7 worm cellular contexts compared by ENCODE assay signal in the genomic region with DNA sequence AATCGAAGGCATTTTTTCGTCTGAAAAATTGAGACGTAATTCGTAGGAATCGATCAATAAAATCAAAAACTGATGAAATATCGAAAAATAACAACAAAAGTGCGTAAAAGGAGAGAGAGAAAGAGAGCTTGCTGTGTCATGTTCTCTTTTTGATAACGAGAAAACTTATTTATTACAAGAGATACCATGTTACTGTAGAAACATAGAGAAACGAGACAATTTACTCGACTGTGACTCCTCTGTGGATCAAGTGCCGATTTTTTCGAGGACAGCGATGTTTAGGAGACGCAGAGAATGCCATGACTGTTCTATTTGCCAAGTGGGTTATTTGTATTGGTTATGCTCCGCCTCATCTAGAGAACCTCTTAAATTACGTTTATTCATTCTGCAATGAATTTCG.
TF ChIP-seq lines count a peak whose summit lies in the region.

A gene (minus strand): TSS at position 23 of the 400 bp plus-strand sequence.

TF ChIP-seq in whole organism, L1 larva, 84 proteins besides CTCF, POLR2A, EP300 and RAD21 (continues in another document):
- TF ChIP-seq hlh-17 (GFP tag; optimal IDR thresholded peaks at IDR 0.05; lab: Kevin White, UChicago; ENCODE audit: borderline replicate concordance) (no peak), aly-2 (tag; optimal IDR thresholded peaks at IDR 0.05; lab: Kevin White, UChicago) (no peak), mep-1 (tag; optimal IDR thresholded peaks at IDR 0.05; lab: Kevin White, UChicago) (peak; percentile 47), nhr-84 (tag; optimal IDR thresholded peaks at IDR 0.05; lab: Kevin White, UChicago) (no peak), skn-1 (tag; optimal IDR thresholded peaks at IDR 0.05; lab: Kevin White, UChicago) (no peak), fkh-10 (GFP tag; optimal IDR thresholded peaks at IDR 0.05; lab: Kevin White, UChicago) (no peak), blmp-1 (tag; optimal IDR thresholded peaks at IDR 0.05; lab: Kevin White, UChicago) (peak; percentile 22), lin-13 (GFP tag; optimal IDR thresholded peaks at IDR 0.05; lab: Kevin White, UChicago) (no peak), nhr-11 (tag; optimal IDR thresholded peaks at IDR 0.05; lab: Kevin White, UChicago) (no peak), nhr-47 (tag; optimal IDR thresholded peaks at IDR 0.05; lab: Kevin White, UChicago) (no peak), ceh-88 (GFP tag; IDR thresholded peaks at IDR 0.05; lab: Robert Waterston, UW) (no peak), pag-3 (tag; optimal IDR thresholded peaks at IDR 0.05; lab: Kevin White, UChicago; ENCODE audit: borderline replicate concordance, insufficient read depth) (no peak)

TF ChIP-seq in whole organism, L2 larva, 48 proteins besides CTCF, POLR2A, EP300 and RAD21 (continues in another document):
- TF ChIP-seq lin-11 (tag; optimal IDR thresholded peaks at IDR 0.05; lab: Kevin White, UChicago) (no peak), sma-9 (GFP tag; optimal IDR thresholded peaks at IDR 0.05; lab: Kevin White, UChicago) (peak; percentile 63), sma-9 (tag; optimal IDR thresholded peaks at IDR 0.05; lab: Kevin White, UChicago) (no peak), fos-1 (tag; optimal IDR thresholded peaks at IDR 0.05; lab: Kevin White, UChicago) (peak; percentile 95), lsy-2 (tag; optimal IDR thresholded peaks at IDR 0.05; lab: Kevin White, UChicago) (peak in 1 of 2 experiments; percentile 31), gmeb-1 (tag; optimal IDR thresholded peaks at IDR 0.05; lab: Kevin White, UChicago) (peak; percentile 36), elt-1 (tag; optimal IDR thresholded peaks at IDR 0.05; lab: Kevin White, UChicago) (no peak), C34F6.9 (tag; optimal IDR thresholded peaks at IDR 0.05; lab: Kevin White, UChicago) (peak; percentile 24), blmp-1 (tag; optimal IDR thresholded peaks at IDR 0.05; lab: Kevin White, UChicago; ENCODE audit: insufficient read depth) (no peak), sma-3 (GFP tag; optimal IDR thresholded peaks at IDR 0.05; lab: Kevin White, UChicago) (peak; percentile 3), ceh-82 (tag; optimal IDR thresholded peaks at IDR 0.05; lab: Kevin White, UChicago) (no peak), nhr-237 (tag; optimal IDR thresholded peaks at IDR 0.05; lab: Kevin White, UChicago) (no peak)

TF ChIP-seq in whole organism, L3 larva, 47 proteins besides CTCF, POLR2A, EP300 and RAD21:
- TF ChIP-seq pha-4 (tag; optimal IDR thresholded peaks at IDR 0.05; lab: Kevin White, UChicago) (peak; percentile 94), nfya-1 (tag; optimal IDR thresholded peaks at IDR 0.05; lab: Kevin White, UChicago; ENCODE audit: insufficient read depth) (peak; percentile 25), egl-27 (tag; optimal IDR thresholded peaks at IDR 0.05; lab: Kevin White, UChicago) (peak; percentile 55), eor-1 (tag; optimal IDR thresholded peaks at IDR 0.05; lab: Kevin White, UChicago) (no peak), pqm-1 (tag; optimal IDR thresholded peaks at IDR 0.05; lab: Kevin White, UChicago) (peak; percentile 55), nhr-23 (tag; optimal IDR thresholded peaks at IDR 0.05; lab: Kevin White, UChicago) (peak; percentile 36), R02D3.7 (tag; optimal IDR thresholded peaks at IDR 0.05; lab: Kevin White, UChicago) (no peak), elt-2 (tag; optimal IDR thresholded peaks at IDR 0.05; lab: Kevin White, UChicago) (peak; percentile 73), jun-1 (tag; optimal IDR thresholded peaks at IDR 0.05; lab: Kevin White, UChicago) (peak; percentile 21), nhr-11 (tag; optimal IDR thresholded peaks at IDR 0.05; lab: Kevin White, UChicago) (no peak), ceh-28 (tag; optimal IDR thresholded peaks at IDR 0.05; lab: Kevin White, UChicago) (peak; percentile 59), nhr-43 (tag; optimal IDR thresholded peaks at IDR 0.05; lab: Kevin White, UChicago; ENCODE audit: poor library complexity, severe bottlenecking) (peak; percentile 47)

TF ChIP-seq in whole organism, L4 larva, 104 proteins besides CTCF, POLR2A, EP300 and RAD21 (continues in another document):
- TF ChIP-seq egl-43 (GFP tag; IDR thresholded peaks at IDR 0.05; lab: Robert Waterston, UW) (no peak), mes-2 (tag; optimal IDR thresholded peaks at IDR 0.05; lab: Kevin White, UChicago; ENCODE audit: poor library complexity, severe bottlenecking) (peak; percentile 52), hif-1 (tag; optimal IDR thresholded peaks at IDR 0.05; lab: Kevin White, UChicago) (no peak), zfp-2 (tag; optimal IDR thresholded peaks at IDR 0.05; lab: Kevin White, UChicago) (no peak), daf-8 (GFP tag; IDR thresholded peaks at IDR 0.05; lab: Robert Waterston, UW) (no peak), gei-8 (GFP tag; optimal IDR thresholded peaks at IDR 0.05; lab: Kevin White, UChicago) (no peak), F44E2.7 (GFP tag; IDR thresholded peaks at IDR 0.05; lab: Robert Waterston, UW) (no peak), rbr-2 (tag; optimal IDR thresholded peaks at IDR 0.05; lab: Kevin White, UChicago) (no peak), hlh-30 (tag; optimal IDR thresholded peaks at IDR 0.05; lab: Kevin White, UChicago; ENCODE audit: insufficient read depth) (peak; percentile 76), ceh-62 (tag; optimal IDR thresholded peaks at IDR 0.05; lab: Kevin White, UChicago) (no peak), pha-4 (GFP tag; IDR thresholded peaks at IDR 0.05; lab: Robert Waterston, UW) (no peak; the same call in 1 of the 2 replicates), pha-4 (tag; optimal IDR thresholded peaks at IDR 0.05; lab: Kevin White, UChicago) (peak; percentile 84), daf-19 (GFP tag; conservative IDR thresholded peaks at IDR 0.05; lab: Robert Waterston, UW) (no peak)

TF ChIP-seq in whole organism, late embryonic, 69 proteins besides CTCF, POLR2A, EP300 and RAD21:
- TF ChIP-seq elt-2 (tag; optimal IDR thresholded peaks at IDR 0.05; lab: Kevin White, UChicago) (peak; percentile 58), ceh-48 (tag; optimal IDR thresholded peaks at IDR 0.05; lab: Kevin White, UChicago) (no peak), hlh-15 (tag; optimal IDR thresholded peaks at IDR 0.05; lab: Kevin White, UChicago) (no peak), dve-1 (tag; optimal IDR thresholded peaks at IDR 0.05; lab: Kevin White, UChicago) (peak; percentile 31), ceh-31 (tag; optimal IDR thresholded peaks at IDR 0.05; lab: Kevin White, UChicago) (no peak), pax-1 (tag; optimal IDR thresholded peaks at IDR 0.05; lab: Kevin White, UChicago) (peak; percentile 74)

TF ChIP-seq in whole organism, mixed stage, embryonic, 35 proteins besides CTCF, POLR2A, EP300 and RAD21:
- TF ChIP-seq pha-4 (tag; optimal IDR thresholded peaks at IDR 0.05; lab: Kevin White, UChicago) (peak; percentile 70), ztf-11 (tag; optimal IDR thresholded peaks at IDR 0.05; lab: Kevin White, UChicago) (no peak), unc-62 (GFP tag; optimal IDR thresholded peaks at IDR 0.05; lab: Kevin White, UChicago) (no peak), tbx-8 (GFP tag; optimal IDR thresholded peaks at IDR 0.05; lab: Kevin White, UChicago) (no peak), unc-39 (tag; optimal IDR thresholded peaks at IDR 0.05; lab: Kevin White, UChicago) (no peak)

TF ChIP-seq in whole organism, young adult, 124 proteins besides CTCF, POLR2A, EP300 and RAD21 (continues in another document):
- TF ChIP-seq attf-6 (GFP tag; IDR thresholded peaks at IDR 0.05; lab: Robert Waterston, UW): no peak
- TF ChIP-seq Y67H2A.10 (GFP tag; conservative IDR thresholded peaks at IDR 0.05; lab: Robert Waterston, UW): no peak
- TF ChIP-seq cebp-1 (GFP tag; IDR thresholded peaks at IDR 0.05; lab: Robert Waterston, UW): no peak
- TF ChIP-seq cebp-1 (tag; optimal IDR thresholded peaks at IDR 0.05; lab: Kevin White, UChicago): peak; percentile 57
- no peak for TF ChIP-seq snpc-4 (GFP tag; optimal IDR thresholded peaks at IDR 0.05; lab: Kevin White, UChicago)
- TF ChIP-seq snpc-4 (tag; optimal IDR thresholded peaks at IDR 0.05; lab: Kevin White, UChicago): no peak
- TF ChIP-seq ztf-6 (GFP tag; IDR thresholded peaks at IDR 0.05; lab: Robert Waterston, UW): no peak
- no peak for TF ChIP-seq madf-3 (GFP tag; IDR thresholded peaks at IDR 0.05; lab: Robert Waterston, UW)
- no peak for TF ChIP-seq atf-7 (tag; optimal IDR thresholded peaks at IDR 0.05; lab: Kevin White, UChicago)
- no peak for TF ChIP-seq Y53F4B.3 (GFP tag; IDR thresholded peaks at IDR 0.05; lab: Robert Waterston, UW)
- peak; percentile 69 for TF ChIP-seq nhr-80 (tag; optimal IDR thresholded peaks at IDR 0.05; lab: Kevin White, UChicago)
- no peak for TF ChIP-seq sdz-38 (tag; optimal IDR thresholded peaks at IDR 0.05; lab: Kevin White, UChicago)
- TF ChIP-seq bed-1 (GFP tag; IDR thresholded peaks at IDR 0.05; lab: Robert Waterston, UW): no peak
- TF ChIP-seq snpc-1.3 (tag; optimal IDR thresholded peaks at IDR 0.05; lab: Kevin White, UChicago; ENCODE audit: insufficient read depth): peak; percentile 4
- no peak for TF ChIP-seq B0019.2 (GFP tag; conservative IDR thresholded peaks at IDR 0.05; lab: Robert Waterston, UW)
- TF ChIP-seq ccch-3 (GFP tag; optimal IDR thresholded peaks at IDR 0.05; lab: Kevin White, UChicago): no peak
- TF ChIP-seq Y95B8A.8 (GFP tag; IDR thresholded peaks at IDR 0.05; lab: Robert Waterston, UW): no peak
- no peak for TF ChIP-seq egrh-3 (GFP tag; IDR thresholded peaks at IDR 0.05; lab: Robert Waterston, UW)
- TF ChIP-seq ceh-79 (tag; optimal IDR thresholded peaks at IDR 0.05; lab: Kevin White, UChicago): no peak
- peak; percentile 48 for TF ChIP-seq attf-5 (GFP tag; optimal IDR thresholded peaks at IDR 0.05; lab: Kevin White, UChicago)
- TF ChIP-seq C17E4.6 (GFP tag; IDR thresholded peaks at IDR 0.05; lab: Robert Waterston, UW): no peak
- no peak for TF ChIP-seq nhr-179 (tag; optimal IDR thresholded peaks at IDR 0.05; lab: Kevin White, UChicago)
- no peak for TF ChIP-seq ceh-100 (GFP tag; IDR thresholded peaks at IDR 0.05; lab: Robert Waterston, UW)
- TF ChIP-seq nfyb-1 (GFP tag; IDR thresholded peaks at IDR 0.05; lab: Robert Waterston, UW): 0 out of 2 replicates have a peak, but pooled peaks have one; percentile 13
- TF ChIP-seq somi-1 (GFP tag; optimal IDR thresholded peaks at IDR 0.05; lab: Kevin White, UChicago): no peak
- TF ChIP-seq D2030.7 (GFP tag; IDR thresholded peaks at IDR 0.05; lab: Robert Waterston, UW): no peak
- TF ChIP-seq die-1 (tag; optimal IDR thresholded peaks at IDR 0.05; lab: Kevin White, UChicago): no peak
- no peak for TF ChIP-seq attf-3 (GFP tag; conservative IDR thresholded peaks at IDR 0.05; lab: Robert Waterston, UW)
- no peak for TF ChIP-seq sptf-2 (GFP tag; optimal IDR thresholded peaks at IDR 0.05; lab: Kevin White, UChicago)
- TF ChIP-seq aptf-2 (GFP tag; conservative IDR thresholded peaks at IDR 0.05; lab: Robert Waterston, UW): no peak
- TF ChIP-seq zim-3 (tag; optimal IDR thresholded peaks at IDR 0.05; lab: Kevin White, UChicago): no peak
- TF ChIP-seq mel-28 (tag; optimal IDR thresholded peaks at IDR 0.05; lab: Kevin White, UChicago; ENCODE audit: borderline replicate concordance): no peak
- TF ChIP-seq pha-4 (tag; optimal IDR thresholded peaks at IDR 0.05; lab: Kevin White, UChicago): no peak
- no peak for TF ChIP-seq ztf-18 (tag; optimal IDR thresholded peaks at IDR 0.05; lab: Kevin White, UChicago)
